Fruit fly (Drosophila melanogaster) whole organism, adult: Measurements from ENCODE around the gene CG17230.

Experiments used
- CG11617 ChIP-seq: fragments of 200-800 bp; sonication (Bioruptor generic); optimal IDR thresholded peaks from 2 replicates; lab custom pipeline; 2017; ENCODE audit warnings: mild to moderate bottlenecking, missing biosample characterization, missing genetic modification reagents, missing genetic modification characterization
- CG12768 ChIP-seq: fragments of 200-800 bp; sonication (Bioruptor generic); optimal IDR thresholded peaks from 2 replicates; lab custom pipeline; 2017; ENCODE audit warnings: missing biosample characterization, missing genetic modification characterization, mild to moderate bottlenecking, moderate library complexity, missing genetic modification reagents
- CG14711 ChIP-seq: fragments of 200-800 bp; sonication (Bioruptor generic); optimal IDR thresholded peaks from 2 replicates; lab custom pipeline; 2018; ENCODE audit warnings: missing biosample characterization, mild to moderate bottlenecking, missing genetic modification characterization, moderate library complexity
- CG1620 ChIP-seq: fragments of 200-800 bp; sonication (Bioruptor generic); optimal IDR thresholded peaks from 2 replicates; lab custom pipeline; 2016; ENCODE audit warnings: missing biosample characterization, missing genetic modification characterization
- CG33017 ChIP-seq: fragments of 200-800 bp; sonication (Bioruptor generic); optimal IDR thresholded peaks from 2 replicates; lab custom pipeline; 2018; ENCODE audit warnings: missing biosample characterization, mild to moderate bottlenecking, missing genetic modification characterization, moderate library complexity
- CG5204 ChIP-seq: fragments of 200-800 bp; sonication (Bioruptor generic); optimal IDR thresholded peaks from 2 replicates; lab custom pipeline; 2016; ENCODE audit warnings: missing biosample characterization, missing genetic modification characterization
- CG7045 ChIP-seq: fragments of 200-800 bp; sonication (Bioruptor generic); optimal IDR thresholded peaks from 2 replicates; lab custom pipeline; 2017; ENCODE audit warnings: missing biosample characterization, mild to moderate bottlenecking, missing genetic modification characterization
- CG7101 ChIP-seq: fragments of 200-800 bp; sonication (Bioruptor generic); optimal IDR thresholded peaks from 2 replicates; lab custom pipeline; 2018; ENCODE audit warnings: missing biosample characterization, mild to moderate bottlenecking, missing genetic modification characterization, moderate library complexity
- Clk ChIP-seq: fragments of 200-800 bp; sonication (Bioruptor generic); optimal IDR thresholded peaks from 2 replicates; lab custom pipeline; 2017; ENCODE audit warnings: missing biosample characterization, missing genetic modification characterization
- Crg-1 ChIP-seq: fragments of 200-800 bp; sonication (Bioruptor generic); optimal IDR thresholded peaks from 2 replicates; lab custom pipeline; 2016; ENCODE audit warnings: missing biosample characterization, missing genetic modification characterization
- Hr96 ChIP-seq: fragments of 200-800 bp; sonication (Bioruptor generic); optimal IDR thresholded peaks from 2 replicates; lab custom pipeline; 2016; ENCODE audit warnings: missing biosample characterization, missing genetic modification characterization
- Mnt ChIP-seq: fragments of 200-800 bp; sonication (Bioruptor generic); optimal IDR thresholded peaks from 2 replicates; lab custom pipeline; 2016; ENCODE audit warnings: missing biosample characterization, mild to moderate bottlenecking, missing genetic modification characterization
- bab1 ChIP-seq: fragments of 200-800 bp; sonication (Bioruptor generic); optimal IDR thresholded peaks from 3 replicates; lab custom pipeline; 2019; ENCODE audit warnings: missing biosample characterization, mild to moderate bottlenecking, missing genetic modification characterization, moderate library complexity
- cic ChIP-seq: fragments of 200-800 bp; sonication (Bioruptor generic); optimal IDR thresholded peaks from 2 replicates; lab custom pipeline; 2017; ENCODE audit warnings: missing biosample characterization, mild to moderate bottlenecking, missing genetic modification characterization, moderate library complexity
- cnc ChIP-seq, 2 experiments: fragments of >200 bp; optimal IDR thresholded peaks; 2 replicates each; lab custom pipeline; 2017
- kay ChIP-seq: fragments of 200-800 bp; sonication (Bioruptor generic); peaks from one replicate; lab custom pipeline; 2016; ENCODE audit warnings: missing biosample characterization, missing genetic modification characterization, borderline replicate concordance
- ovo ChIP-seq: fragments of 200-800 bp; sonication (Bioruptor generic); optimal IDR thresholded peaks from 2 replicates; lab custom pipeline; 2016; ENCODE audit warnings: missing biosample characterization, missing genetic modification characterization
- pad ChIP-seq: fragments of 200-800 bp; sonication (Bioruptor generic); optimal IDR thresholded peaks from 3 replicates; lab custom pipeline; 2017; ENCODE audit warnings: missing biosample characterization, missing genetic modification characterization, mild to moderate bottlenecking, moderate library complexity, missing genetic modification reagents
- tj ChIP-seq: fragments of 200-800 bp; sonication (Bioruptor generic); optimal IDR thresholded peaks from 3 replicates; lab custom pipeline; 2017; ENCODE audit warnings: missing biosample characterization, mild to moderate bottlenecking, missing genetic modification characterization, moderate library complexity
- toe ChIP-seq: fragments of 200-800 bp; sonication (Bioruptor generic); optimal IDR thresholded peaks from 2 replicates; lab custom pipeline; 2016; ENCODE audit warnings: missing biosample characterization, missing genetic modification characterization

Gene CG17230

DNA sequence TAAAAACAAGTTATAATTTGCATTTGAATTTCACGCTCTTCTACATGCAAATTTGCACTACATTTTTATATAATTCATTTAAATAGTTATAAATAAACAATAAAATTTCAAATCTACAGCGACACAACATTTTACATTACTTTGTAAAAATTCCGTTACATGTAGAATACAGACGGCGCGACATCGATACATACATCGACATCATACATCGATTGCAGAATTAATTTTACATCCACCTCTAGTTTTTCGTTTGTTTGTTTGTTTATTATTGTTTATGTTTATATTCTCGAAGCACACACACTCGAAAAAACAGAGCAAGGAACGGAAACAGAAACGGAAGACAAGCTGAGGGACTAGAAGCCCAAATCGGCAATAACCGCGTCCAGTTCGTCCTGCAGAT is at the start of gene CG17230:
CG17230 (plus strand) TSS at position 258 of the 400 bp plus-strand sequence.
- TF ChIP-seq cic (GFP tag; lab: Kevin White, UChicago) = no peak
- no peak for TF ChIP-seq Hr96 (GFP tag; lab: Kevin White, UChicago)
- no peak for TF ChIP-seq ovo (GFP tag; lab: Kevin White, UChicago)
- TF ChIP-seq CG7101 (tag; lab: Kevin White, UChicago) = no peak
- TF ChIP-seq CG33017 (tag; lab: Kevin White, UChicago) = no peak
- TF ChIP-seq CG1620 = no peak
- TF ChIP-seq CG11617 (GFP tag; lab: Kevin White, UChicago) = no peak
- TF ChIP-seq tj (GFP tag; lab: Kevin White, UChicago) = no peak
- TF ChIP-seq cnc (optimal IDR thresholded peaks at IDR 0.05; lab: Kevin White, UChicago) = no peak

DNA sequence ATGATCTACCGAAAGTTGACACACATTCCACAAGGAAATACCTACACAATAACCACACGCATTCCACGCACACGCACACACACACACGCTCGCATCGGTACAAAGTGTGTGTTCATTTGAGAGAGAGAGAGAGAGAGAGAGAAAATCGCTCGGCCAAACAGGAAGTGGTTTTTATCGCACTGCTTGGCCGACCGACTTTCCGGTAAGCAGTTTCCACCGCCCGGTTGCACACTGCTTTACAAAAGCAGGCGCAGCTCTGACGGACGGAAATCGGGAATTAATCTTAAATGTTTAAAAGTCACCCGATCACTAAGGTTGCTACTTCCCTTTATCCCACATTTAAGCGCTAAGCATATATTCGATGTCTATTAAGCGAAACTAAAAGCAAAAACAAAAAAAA is 44.8 kb upstream of the CG17230 start:
- TF ChIP-seq CG7045 = no peak
- TF ChIP-seq CG5204 (GFP tag; lab: Kevin White, UChicago) = no peak
- TF ChIP-seq ovo (GFP tag; lab: Kevin White, UChicago) = no peak
- no peak for TF ChIP-seq Hr96 (GFP tag; lab: Kevin White, UChicago)
- TF ChIP-seq CG11617 (GFP tag; lab: Kevin White, UChicago) = no peak
- TF ChIP-seq CG14711 = no peak
- no peak for TF ChIP-seq Clk (GFP tag; lab: Kevin White, UChicago)
- TF ChIP-seq Crg-1 = no peak
- no peak for TF ChIP-seq cnc (optimal IDR thresholded peaks at IDR 0.05; lab: Kevin White, UChicago)
- TF ChIP-seq kay (GFP tag; lab: Kevin White, UChicago) = no peak
- no peak for TF ChIP-seq toe
- TF ChIP-seq Mnt (GFP tag; lab: Kevin White, UChicago) = no peak
- TF ChIP-seq pad (GFP tag; lab: Kevin White, UChicago) = no peak
- TF ChIP-seq CG7101 (tag; lab: Kevin White, UChicago) = no peak
- no peak for TF ChIP-seq bab1 (GFP tag; lab: Kevin White, UChicago)
- no peak for TF ChIP-seq CG1620
- no peak for TF ChIP-seq CG12768 (GFP tag; lab: Kevin White, UChicago)
- no peak for TF ChIP-seq CG33017 (tag; lab: Kevin White, UChicago)

dm6 chr3R:11393896-11394295 is 43.7 kb upstream of the CG17230 start:
- TF ChIP-seq Clk (GFP tag; lab: Kevin White, UChicago) (no peak), Mnt (GFP tag; lab: Kevin White, UChicago) (no peak), CG7101 (tag; lab: Kevin White, UChicago) (no peak), CG14711 (no peak), toe (no peak)

DNA sequence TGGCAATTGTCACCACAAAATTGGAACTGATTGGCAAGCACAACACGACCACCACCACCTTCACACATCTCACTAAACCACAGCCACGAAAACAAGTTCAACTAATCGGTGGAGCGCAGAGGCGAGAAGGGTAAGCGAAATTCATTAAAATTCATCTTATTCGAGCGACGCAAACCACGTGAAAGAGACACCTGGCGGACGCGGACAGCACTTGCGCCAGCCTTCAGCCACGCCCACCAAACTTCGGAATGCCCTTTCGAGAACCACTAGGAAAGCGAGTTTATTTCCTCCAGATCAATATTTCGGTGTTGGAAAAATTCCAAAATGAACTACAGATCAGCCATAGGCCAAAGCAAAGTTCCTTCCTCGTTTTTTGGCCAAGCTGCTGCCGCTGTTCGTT is 42.0 kb upstream of the CG17230 start:
- TF ChIP-seq toe = no peak
- no peak for TF ChIP-seq CG7045
- TF ChIP-seq bab1 (GFP tag; lab: Kevin White, UChicago) = no peak
- no peak for TF ChIP-seq Mnt (GFP tag; lab: Kevin White, UChicago)
- TF ChIP-seq Crg-1 = no peak
- no peak for TF ChIP-seq ovo (GFP tag; lab: Kevin White, UChicago)
- TF ChIP-seq cnc (optimal IDR thresholded peaks at IDR 0.05; lab: Kevin White, UChicago) = no peak
- no peak for TF ChIP-seq Clk (GFP tag; lab: Kevin White, UChicago)
- no peak for TF ChIP-seq CG12768 (GFP tag; lab: Kevin White, UChicago)
- no peak for TF ChIP-seq CG5204 (GFP tag; lab: Kevin White, UChicago)
- TF ChIP-seq cic (GFP tag; lab: Kevin White, UChicago) = no peak
- no peak for TF ChIP-seq tj (GFP tag; lab: Kevin White, UChicago)
- no peak for TF ChIP-seq CG14711
- TF ChIP-seq CG1620 = no peak
- no peak for TF ChIP-seq Hr96 (GFP tag; lab: Kevin White, UChicago)
- TF ChIP-seq pad (GFP tag; lab: Kevin White, UChicago) = no peak
- no peak for TF ChIP-seq CG11617 (GFP tag; lab: Kevin White, UChicago)
- TF ChIP-seq CG33017 (tag; lab: Kevin White, UChicago) = no peak
- no peak for TF ChIP-seq CG7101 (tag; lab: Kevin White, UChicago)
- TF ChIP-seq kay (GFP tag; lab: Kevin White, UChicago) = no peak

DNA sequence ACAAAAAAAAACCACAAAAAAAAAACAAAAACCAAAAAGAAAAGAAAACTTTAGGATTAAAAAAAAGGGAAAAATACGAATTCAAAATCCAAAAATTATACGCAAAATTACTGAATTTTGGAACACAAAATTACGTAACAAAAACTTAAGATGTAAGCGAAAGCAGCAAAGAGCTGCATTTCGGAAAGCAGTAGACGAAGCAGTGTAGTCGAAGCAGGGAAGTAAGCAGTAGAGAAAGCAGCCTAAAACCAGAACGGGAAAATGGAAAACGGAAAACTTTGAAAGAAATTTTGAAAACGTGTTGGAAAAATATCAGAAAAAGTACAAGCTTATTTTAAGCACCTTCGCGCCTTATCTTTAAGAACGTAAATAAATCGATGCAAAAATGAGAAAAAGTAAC is 34.7 kb upstream of the CG17230 start:
- no peak for TF ChIP-seq CG33017 (tag; lab: Kevin White, UChicago)

- TF ChIP-seq bab1 (GFP tag; lab: Kevin White, UChicago) = peak; percentile 48
- TF ChIP-seq Hr96 (GFP tag; lab: Kevin White, UChicago) = no peak
Observed at dm6 chr3R:11407733-11408134, 29.9 kb upstream of the CG17230 start, which contains the start of gene mRpL40. Gene mRpL40 (plus strand): TSS chr3R:11407918.

DNA sequence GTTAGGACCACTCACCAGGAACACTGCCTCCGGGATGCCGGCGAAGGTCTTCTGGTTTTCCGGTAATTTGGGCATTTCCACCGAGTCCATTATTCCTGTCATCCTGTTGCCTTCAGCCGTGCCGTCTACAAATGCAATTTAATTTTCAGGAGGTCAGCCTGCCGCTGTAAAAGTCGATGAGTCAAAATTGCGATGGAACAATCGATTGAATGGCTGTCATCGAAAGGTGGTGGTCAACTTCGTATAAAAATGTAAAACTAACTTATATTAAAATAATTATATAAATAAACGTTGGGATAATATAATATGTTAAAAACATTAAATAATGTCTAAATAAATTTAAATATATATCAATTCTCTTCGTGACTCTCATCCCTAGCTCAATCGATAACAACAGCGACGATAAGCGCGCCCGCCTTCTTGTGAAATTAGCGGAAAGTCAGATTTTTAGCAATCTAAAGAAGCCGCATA is 27.9 kb upstream of the CG17230 start, which contains the start of the genes mgr and Irbp:
mgr (minus strand) TSS at position 209 of the 471 bp plus-strand sequence.
Irbp (plus strand) TSS at position 381 of the 471 bp plus-strand sequence.
- TF ChIP-seq tj (GFP tag; lab: Kevin White, UChicago) (peak; percentile 66), CG14711 (peak; percentile 93), bab1 (GFP tag; lab: Kevin White, UChicago) (peak; percentile 95), CG5204 (GFP tag; lab: Kevin White, UChicago) (peak; percentile 55), CG1620 (peak; percentile 58), Hr96 (GFP tag; lab: Kevin White, UChicago) (peak; percentile 9), Crg-1 (peak; percentile 79), Mnt (GFP tag; lab: Kevin White, UChicago) (peak; percentile 73), toe (peak; percentile 59), CG11617 (GFP tag; lab: Kevin White, UChicago) (peak; percentile 91), ovo (GFP tag; lab: Kevin White, UChicago) (peak; percentile 71), cic (GFP tag; lab: Kevin White, UChicago) (peak; percentile 4), CG33017 (tag; lab: Kevin White, UChicago) (peak; percentile 91), CG7045 (peak; percentile 92), kay (GFP tag; lab: Kevin White, UChicago) (peak; percentile 76), Clk (GFP tag; lab: Kevin White, UChicago) (peak; percentile 64), CG7101 (tag; lab: Kevin White, UChicago) (peak; percentile 96), CG12768 (GFP tag; lab: Kevin White, UChicago) (peak; percentile 87), pad (GFP tag; lab: Kevin White, UChicago) (peak; percentile 76), cnc (optimal IDR thresholded peaks at IDR 0.05; lab: Kevin White, UChicago) (no peak)
